Fruit fly (Drosophila melanogaster) whole organism, embryonic: ENCODE measurements around the gene HDAC3.

ENCODE experiments used
- Abd-B ChIP-seq: fragments of 200-800 bp; sonication (Bioruptor generic); optimal IDR thresholded peaks from 2 replicates; lab custom pipeline; 2018; ENCODE audit warnings: missing biosample characterization, mild to moderate bottlenecking, missing genetic modification characterization, moderate library complexity
- Asciz ChIP-seq: fragments of 200-800 bp; sonication (Bioruptor generic); optimal IDR thresholded peaks from 2 replicates; lab custom pipeline; 2017; ENCODE audit warnings: missing biosample characterization, mild to moderate bottlenecking, missing genetic modification characterization, missing genetic modification reagents
- Atf3 ChIP-seq: fragments of 200-800 bp; sonication (Bioruptor generic); optimal IDR thresholded peaks from 3 replicates; lab custom pipeline; 2016; ENCODE audit warnings: missing biosample characterization, missing genetic modification characterization
- Awh ChIP-seq: fragments of 200-800 bp; sonication (Bioruptor generic); IDR thresholded peaks from 2 replicates; pipeline ENCODE4, ENCODE4 v1.3.6; 2022; ENCODE audit warnings: missing biosample characterization, missing genetic modification characterization
- CG11504 ChIP-seq: fragments of 200-800 bp; sonication (Bioruptor generic); optimal IDR thresholded peaks from 3 replicates; lab custom pipeline; 2019; ENCODE audit warnings: missing biosample characterization, mild to moderate bottlenecking, missing genetic modification characterization, moderate library complexity
- CG1233 ChIP-seq: fragments of 200-800 bp; sonication (Bioruptor generic); optimal IDR thresholded peaks from 4 replicates; lab custom pipeline; 2018; ENCODE audit warnings: missing biosample characterization, mild to moderate bottlenecking, missing genetic modification characterization
- CG1603 ChIP-seq: fragments of 200-800 bp; sonication (Bioruptor generic); optimal IDR thresholded peaks from 2 replicates; lab custom pipeline; 2019; ENCODE audit warnings: missing biosample characterization, mild to moderate bottlenecking, missing genetic modification characterization, moderate library complexity
- CG17802 ChIP-seq: fragments of 200-800 bp; sonication (Bioruptor generic); optimal IDR thresholded peaks from 2 replicates; lab custom pipeline; 2018; ENCODE audit warnings: missing biosample characterization, mild to moderate bottlenecking, missing genetic modification characterization, moderate library complexity
- CG17912 ChIP-seq: fragments of 200-800 bp; sonication (Bioruptor generic); optimal IDR thresholded peaks from 2 replicates; lab custom pipeline; 2018; ENCODE audit warnings: missing biosample characterization, mild to moderate bottlenecking, missing genetic modification characterization
- CG18599 ChIP-seq: fragments of 200-800 bp; sonication (Bioruptor generic); optimal IDR thresholded peaks from 3 replicates; lab custom pipeline; 2017; ENCODE audit warnings: missing biosample characterization, missing genetic modification characterization, mild to moderate bottlenecking, moderate library complexity, missing genetic modification reagents
- CG31365 ChIP-seq: fragments of 200-800 bp; sonication (Bioruptor generic); optimal IDR thresholded peaks from 2 replicates; lab custom pipeline; 2018; ENCODE audit warnings: missing biosample characterization, mild to moderate bottlenecking, missing genetic modification characterization
- CG31441 ChIP-seq: fragments of 200-800 bp; sonication (Bioruptor generic); IDR thresholded peaks from 2 replicates; pipeline ENCODE4 v1.3.6; 2022; ENCODE audit warnings: missing biosample characterization, missing genetic modification characterization
- CG4282 ChIP-seq: fragments of 200-800 bp; sonication (Bioruptor generic); optimal IDR thresholded peaks from 2 replicates; lab custom pipeline; 2016; ENCODE audit warnings: missing biosample characterization, missing genetic modification characterization
- CG8944 ChIP-seq: fragments of 200-800 bp; sonication (Bioruptor generic); optimal IDR thresholded peaks from 3 replicates; lab custom pipeline; 2016; ENCODE audit warnings: missing biosample characterization, missing genetic modification characterization
- Ets65A ChIP-seq: fragments of 200-800 bp; sonication (Bioruptor generic); peaks from one replicate; lab custom pipeline; 2016; ENCODE audit warnings: missing biosample characterization, missing genetic modification characterization
- Ets97D ChIP-seq: fragments of 200-800 bp; sonication (Bioruptor generic); optimal IDR thresholded peaks from 3 replicates; lab custom pipeline; 2016; ENCODE audit warnings: missing biosample characterization, missing genetic modification characterization
- MESR4 ChIP-seq: fragments of 200-800 bp; sonication (Bioruptor generic); optimal IDR thresholded peaks from 2 replicates; lab custom pipeline; 2018; ENCODE audit warnings: missing biosample characterization, mild to moderate bottlenecking, missing genetic modification characterization, moderate library complexity
- NFAT ChIP-seq: fragments of 200-800 bp; sonication (Bioruptor generic); IDR thresholded peaks from 2 replicates; pipeline ENCODE4 v1.3.6; 2022; ENCODE audit warnings: missing biosample characterization, missing genetic modification characterization
- aop ChIP-seq: fragments of 200-800 bp; sonication (Bioruptor generic); IDR thresholded peaks from 2 replicates; pipeline ENCODE4 v1.3.6; 2022; ENCODE audit warnings: missing biosample characterization, missing genetic modification characterization
- crc ChIP-seq: fragments of 200-800 bp; sonication (Bioruptor generic); optimal IDR thresholded peaks from 2 replicates; lab custom pipeline; 2016; ENCODE audit warnings: missing biosample characterization, missing genetic modification characterization
- dm ChIP-seq: fragments of 200-800 bp; sonication (Bioruptor generic); optimal IDR thresholded peaks from 3 replicates; lab custom pipeline; 2016; ENCODE audit warnings: missing biosample characterization, missing genetic modification characterization
- h ChIP-seq: fragments of >200 bp; optimal IDR thresholded peaks from 2 replicates; lab custom pipeline; 2017
- nom ChIP-seq: fragments of 200-800 bp; sonication (Bioruptor generic); optimal IDR thresholded peaks from 2 replicates; lab custom pipeline; 2017; ENCODE audit warnings: missing biosample characterization, missing genetic modification characterization, mild to moderate bottlenecking, moderate library complexity, missing genetic modification reagents
- pb ChIP-seq: fragments of 200-800 bp; sonication (Bioruptor generic); optimal IDR thresholded peaks from 3 replicates; lab custom pipeline; 2016; ENCODE audit warnings: missing biosample characterization, missing genetic modification characterization
- row ChIP-seq: fragments of 200-800 bp; sonication (Bioruptor generic); IDR thresholded peaks from 3 replicates; pipeline ENCODE4 v1.3.6; 2022; ENCODE audit warnings: missing biosample characterization, missing genetic modification characterization
- salm ChIP-seq: fragments of 200-800 bp; sonication (Bioruptor generic); optimal IDR thresholded peaks from 2 replicates; lab custom pipeline; 2018; ENCODE audit warnings: missing biosample characterization, mild to moderate bottlenecking, missing genetic modification characterization
- sna ChIP-seq: fragments of 200-800 bp; sonication (Bioruptor generic); IDR thresholded peaks from 2 replicates; pipeline ENCODE4 v1.3.6; 2022; ENCODE audit warnings: missing biosample characterization, missing genetic modification characterization; ENCODE audit not compliant: partially characterized antibody

Gene HDAC3

DNA sequence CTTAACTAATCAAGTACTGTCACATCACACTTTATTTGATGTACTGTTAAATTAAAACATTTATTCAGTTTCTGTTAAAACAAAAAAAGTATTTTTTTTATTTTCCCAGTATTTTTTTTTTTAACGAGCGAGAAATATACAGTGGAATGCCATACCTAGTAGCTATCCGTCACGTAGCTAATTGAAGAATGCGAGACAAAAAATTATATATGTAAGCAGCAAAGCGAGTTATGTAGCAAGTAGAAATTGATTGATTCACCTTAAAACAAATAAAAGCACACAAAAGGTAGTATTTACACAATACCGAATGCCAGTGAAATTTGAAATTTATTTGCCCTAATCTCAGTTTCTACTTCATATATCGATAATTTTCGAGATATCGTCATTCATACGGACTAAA is 35.6 kb downstream of the HDAC3 start (continued):
- TF ChIP-seq nom (GFP tag; lab: Kevin White, UChicago): no peak
- TF ChIP-seq CG11504 (tag; lab: Kevin White, UChicago): peak; percentile 39
- TF ChIP-seq aop: no peak
- TF ChIP-seq sna: 0 out of 2 replicates have a peak, but pooled peaks have one; percentile 28
- peak; percentile 21; the same call in 1 of the 3 replicates for TF ChIP-seq row (GFP tag; lab: Robert Waterston, UW)
- peak; percentile 71 for TF ChIP-seq Ets97D
- peak; percentile 34 for TF ChIP-seq CG1603 (tag; lab: Kevin White, UChicago)

DNA sequence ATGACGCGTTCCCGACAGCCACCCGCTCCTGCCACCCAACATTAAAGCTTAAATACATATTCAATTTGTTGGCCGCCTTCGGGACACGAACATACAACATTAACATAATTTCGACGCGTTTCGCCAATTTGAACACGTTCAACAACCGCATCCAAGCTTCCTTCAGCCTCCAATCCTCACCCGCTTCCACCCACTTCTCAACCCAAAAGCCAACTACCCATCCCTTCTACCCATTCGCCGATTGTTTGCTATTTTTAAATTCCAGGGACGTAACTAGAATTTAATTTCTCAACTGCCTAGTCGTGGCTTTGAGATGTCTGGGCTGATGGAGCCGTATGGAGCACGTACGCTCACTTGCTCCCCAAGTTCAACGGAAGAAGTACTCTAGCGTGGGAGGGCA is 44.6 kb downstream of the HDAC3 start:
- TF ChIP-seq CG17912 (GFP tag; lab: Kevin White, UChicago) (no peak), Ets65A (GFP tag; lab: Kevin White, UChicago) (peak; percentile 93)

DNA sequence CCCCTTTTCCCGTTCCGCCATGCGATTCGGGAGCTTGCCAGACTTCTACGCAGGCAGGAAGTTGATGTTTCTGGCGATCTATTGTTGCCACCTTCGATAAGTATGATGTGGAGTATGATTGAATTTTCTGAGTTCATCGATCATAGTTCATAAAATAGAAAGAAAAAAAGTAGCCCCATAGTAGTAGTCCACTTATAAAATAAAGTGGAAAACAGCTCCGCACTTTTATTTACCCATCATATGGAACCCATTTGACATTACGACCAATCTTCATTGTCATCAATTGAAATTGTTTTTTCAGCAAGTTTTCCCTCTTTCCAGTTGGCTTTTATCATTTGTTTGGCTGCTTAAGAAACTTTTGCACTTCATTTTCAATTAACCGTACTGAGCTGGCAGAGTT is 47.2 kb downstream of the HDAC3 start, which contains the start of gene CG12147:
CG12147 (minus strand) TSS at position 101 of the 400 bp plus-strand sequence.
- no peak for TF ChIP-seq CG31365 (tag; lab: Kevin White, UChicago)
- TF ChIP-seq pb: no peak
- no peak for TF ChIP-seq CG17802 (tag; lab: Kevin White, UChicago)
- TF ChIP-seq CG1233: no peak
- TF ChIP-seq crc (GFP tag; lab: Kevin White, UChicago): no peak
- TF ChIP-seq Awh (GFP tag; lab: Robert Waterston, UW): no peak
- no peak for TF ChIP-seq Atf3 (GFP tag; lab: Kevin White, UChicago)
- TF ChIP-seq salm (tag; lab: Kevin White, UChicago): no peak
- no peak for TF ChIP-seq Abd-B (GFP tag; lab: Kevin White, UChicago)
- TF ChIP-seq CG8944 (GFP tag; lab: Kevin White, UChicago): no peak
- TF ChIP-seq h (lab: Kevin White, UChicago): no peak
- TF ChIP-seq MESR4: no peak
- TF ChIP-seq dm (GFP tag; lab: Kevin White, UChicago): no peak
- TF ChIP-seq CG18599: no peak
- no peak for TF ChIP-seq CG4282 (GFP tag; lab: Kevin White, UChicago)
- no peak for TF ChIP-seq NFAT (GFP tag; lab: Robert Waterston, UW)
- TF ChIP-seq CG31441 (GFP tag; lab: Robert Waterston, UW): no peak
- TF ChIP-seq Asciz (GFP tag; lab: Kevin White, UChicago): no peak
- TF ChIP-seq, all 482 proteins: peak for 0
